Fruit fly (Drosophila melanogaster): Measurements from ENCODE around the gene Coprox.

DNA sequence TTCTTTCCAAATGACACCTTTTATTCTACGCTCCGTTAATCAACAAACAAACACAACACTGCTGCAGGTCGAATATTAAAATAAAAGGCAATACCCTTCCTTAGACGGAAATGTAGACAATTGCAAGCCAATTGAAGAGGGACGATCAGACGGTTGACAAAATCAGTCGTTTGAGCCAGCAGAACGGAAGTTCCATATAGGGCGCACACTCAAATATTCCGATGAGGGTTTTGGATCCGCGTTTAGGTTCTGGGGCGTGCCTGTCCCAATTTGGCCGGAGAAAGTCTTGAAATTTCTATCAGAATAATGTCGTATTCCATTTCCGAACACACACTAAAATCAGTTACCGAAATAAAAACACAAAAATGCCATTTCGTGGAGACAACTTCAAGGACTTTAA is 47.7 kb downstream of the Coprox start, which contains the start of gene CG43321:
- TF ChIP-seq h (optimal IDR thresholded peaks at IDR 0.05) (no peak), insv (optimal IDR thresholded peaks at IDR 0.05) (no peak), ttk (optimal IDR thresholded peaks at IDR 0.05) (no peak)
